Worm (Caenorhabditis elegans): ENCODE measurements around the gene egg-3.

- TF ChIP-seq nfya-1 (tag; optimal IDR thresholded peaks at IDR 0.05; ENCODE audit: insufficient read depth) (no peak), nhr-237 (tag; optimal IDR thresholded peaks at IDR 0.05) (no peak), aly-2 (tag; optimal IDR thresholded peaks at IDR 0.05) (no peak), elt-1 (tag; optimal IDR thresholded peaks at IDR 0.05) (no peak), snpc-4 (tag; optimal IDR thresholded peaks at IDR 0.05) (no peak)
Observed at ce11 chrII:10914366-10914765, 30.1 kb upstream of the egg-3 start, which contains the start of gene F44F4.15.
